Fruit fly (Drosophila melanogaster): ENCODE measurements around the gene flip.

Gene flip

DNA sequence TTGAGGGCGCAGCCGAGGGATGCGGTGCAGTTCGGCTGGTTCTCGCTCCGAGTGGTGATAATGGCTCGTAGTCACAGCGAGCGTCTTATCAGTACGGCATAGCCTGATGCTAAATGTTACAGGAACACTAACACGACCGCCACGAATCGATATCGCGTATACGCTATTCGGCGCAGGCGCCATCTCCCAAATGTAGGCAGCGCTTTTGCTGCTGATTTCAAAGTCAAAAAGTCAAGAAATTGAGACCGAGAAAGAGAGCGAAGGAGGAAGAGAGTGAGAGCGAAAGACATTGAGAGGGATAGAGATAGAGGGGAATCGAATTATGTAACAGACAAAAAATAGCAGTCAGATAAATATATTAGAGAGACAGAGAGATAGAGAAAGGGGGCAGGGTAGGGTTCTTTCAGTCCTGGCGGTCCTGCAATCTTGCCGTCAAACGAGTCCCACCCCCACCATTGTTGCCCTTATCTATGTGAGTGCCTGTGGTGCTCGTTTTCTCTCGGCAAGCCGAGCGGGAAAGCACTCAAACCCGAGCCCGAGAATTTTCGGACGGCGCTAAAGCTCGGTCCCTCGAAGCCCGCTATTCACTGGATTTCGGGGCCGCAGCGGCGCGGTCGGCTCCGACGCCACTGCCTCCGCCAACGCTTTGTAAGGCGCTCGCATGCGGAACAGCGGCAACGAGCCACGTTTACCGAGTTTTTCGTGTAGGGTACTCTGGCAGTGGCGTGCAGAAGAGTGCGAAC lies 3.6 kb upstream of the flip start:
- TF ChIP-seq CG8478 (optimal IDR thresholded peaks at IDR 0.05) (no peak), CTCF (optimal IDR thresholded peaks at IDR 0.05) (no peak)

DNA sequence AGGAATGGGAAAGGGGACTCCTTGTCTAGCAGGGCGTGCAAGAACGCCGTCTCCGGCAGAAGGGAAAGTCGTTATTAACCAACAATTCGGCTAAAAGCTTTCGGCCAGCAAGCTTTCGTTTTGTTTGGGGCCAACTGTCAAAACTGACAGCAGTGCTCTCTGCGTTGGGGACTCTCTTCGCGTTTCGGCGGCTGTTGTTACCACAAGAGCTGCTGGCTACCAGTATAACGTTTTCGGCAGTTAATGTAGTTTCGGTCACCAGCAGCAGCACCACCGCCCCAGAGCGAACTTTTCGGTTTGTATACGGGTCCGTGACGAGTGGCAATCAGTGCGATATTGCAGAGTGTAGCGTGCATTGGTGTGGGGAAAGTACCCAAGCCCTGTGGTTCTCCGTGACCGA lies 2.3 kb upstream of the flip start, which contains the start of gene cpx:
TSS of gene cpx (plus strand) at position 160 of the 400 bp plus-strand sequence.
- TF ChIP-seq CTCF (optimal IDR thresholded peaks at IDR 0.05) (no peak), CG8478 (optimal IDR thresholded peaks at IDR 0.05) (no peak)

DNA sequence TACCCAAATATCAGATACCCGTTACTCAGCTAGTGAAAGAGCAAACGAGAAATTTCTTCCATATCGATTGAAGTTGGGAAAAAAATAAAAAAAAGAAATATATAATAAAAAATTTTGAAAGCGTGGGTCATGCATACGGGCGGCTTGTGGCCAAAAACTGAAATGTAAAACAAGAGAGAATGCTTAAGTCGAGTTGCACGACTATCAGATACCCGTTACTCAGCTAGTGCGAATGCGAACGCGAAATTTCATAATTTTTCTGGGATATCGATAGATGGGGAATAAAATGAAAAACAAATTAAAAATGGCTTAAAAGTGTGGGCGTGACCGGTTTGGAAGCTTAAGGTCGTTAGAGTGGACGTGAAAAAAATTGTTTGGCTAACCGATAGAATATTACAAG lies 9.4 kb downstream of the flip start:
- TF ChIP-seq CG8478 (optimal IDR thresholded peaks at IDR 0.05) (no peak), CTCF (optimal IDR thresholded peaks at IDR 0.05) (no peak)

DNA sequence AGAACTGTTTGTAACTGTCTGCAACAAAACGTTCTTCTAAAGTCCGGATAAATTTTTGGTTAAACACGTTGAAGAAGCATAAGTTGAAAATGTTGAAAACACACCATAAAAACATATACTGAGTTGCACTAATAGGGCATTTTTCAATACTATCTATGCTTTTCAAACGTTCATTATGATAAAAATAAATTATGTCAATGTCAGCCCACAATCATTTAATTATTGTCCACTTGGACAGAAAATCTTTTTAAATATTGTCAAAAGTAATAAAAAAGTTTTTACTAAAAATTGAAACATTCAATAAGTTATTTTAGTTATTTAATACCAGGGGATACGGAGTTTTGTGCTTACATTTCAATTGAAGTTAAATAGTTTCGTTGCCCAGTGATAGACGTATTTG lies 11.3 kb downstream of the flip start, which contains the start of gene CG1092:
TSS of gene CG1092 (plus strand) at position 301 of the 400 bp plus-strand sequence.
- TF ChIP-seq CTCF (optimal IDR thresholded peaks at IDR 0.05) (no peak), CG8478 (optimal IDR thresholded peaks at IDR 0.05) (no peak)

DNA sequence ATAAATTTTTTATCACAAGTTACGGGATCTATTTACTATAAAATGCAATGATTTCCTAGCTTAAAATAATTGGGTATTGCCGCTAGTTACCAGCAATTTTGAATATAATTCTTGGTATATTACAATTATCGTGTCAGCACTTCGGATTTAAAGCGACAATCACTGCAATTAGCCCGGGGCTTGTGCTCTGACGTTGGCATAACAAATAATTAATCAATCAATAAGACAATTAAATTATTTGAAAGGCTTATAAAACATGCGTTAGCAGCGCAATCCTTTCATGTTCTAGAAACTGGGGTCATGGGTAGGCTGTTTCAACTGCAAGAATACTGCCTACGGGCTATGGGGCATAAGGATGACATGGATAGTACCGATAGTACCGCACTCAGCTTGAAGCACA lies 21.1 kb downstream of the flip start, which contains the start of gene Or82a:
TSS of gene Or82a (plus strand) at position 301 of the 400 bp plus-strand sequence.
- TF ChIP-seq CTCF (optimal IDR thresholded peaks at IDR 0.05) (no peak), CG8478 (optimal IDR thresholded peaks at IDR 0.05) (no peak)

DNA sequence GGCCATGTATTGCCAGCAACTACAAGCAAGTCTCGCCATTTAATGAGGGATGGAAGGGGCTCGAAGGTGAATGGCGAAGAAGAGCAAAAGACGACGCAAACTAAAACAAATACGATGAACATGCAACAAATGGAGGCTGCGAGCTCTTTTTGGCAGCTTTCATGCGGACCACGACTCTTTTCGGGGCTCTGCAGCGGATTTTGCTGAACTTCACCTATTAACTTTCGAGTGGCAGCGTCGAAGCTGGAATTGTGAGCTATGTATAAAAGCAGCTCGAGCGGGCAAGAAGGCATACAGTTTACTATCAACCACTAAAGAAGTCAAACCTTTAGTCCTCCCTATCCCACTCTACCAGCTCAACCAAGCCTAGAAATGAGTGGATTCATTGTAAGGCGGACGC lies 23.3 kb downstream of the flip start, which contains the start of gene TwdlV:
TSS of gene TwdlV (plus strand) at position 301 of the 400 bp plus-strand sequence.
- no peak for TF ChIP-seq CTCF (optimal IDR thresholded peaks at IDR 0.05)
- no peak for TF ChIP-seq CG8478 (optimal IDR thresholded peaks at IDR 0.05)

DNA sequence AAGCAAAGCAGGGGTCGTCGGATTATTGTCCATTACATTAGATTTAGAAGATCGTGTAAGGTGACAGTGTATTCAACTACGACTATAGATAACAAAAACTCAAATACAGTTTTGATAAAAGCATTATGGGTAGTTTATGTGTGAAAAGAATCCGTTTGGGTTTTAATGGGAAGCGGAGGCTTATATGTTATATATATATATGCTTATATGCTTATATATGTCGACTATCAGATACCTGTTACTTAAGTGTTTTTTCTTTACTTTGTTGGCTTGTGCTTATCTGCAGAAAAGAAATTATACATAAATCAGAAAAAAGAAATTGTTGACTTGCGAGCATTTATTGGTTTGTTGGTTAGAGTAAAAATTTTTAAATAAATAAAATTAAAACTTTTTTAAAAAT lies 24.8 kb downstream of the flip start, which contains the start of gene CG14644:
TSS of gene CG14644 (minus strand) at position 101 of the 400 bp plus-strand sequence.
- TF ChIP-seq CG8478 (optimal IDR thresholded peaks at IDR 0.05) (no peak), CTCF (optimal IDR thresholded peaks at IDR 0.05) (no peak)

DNA sequence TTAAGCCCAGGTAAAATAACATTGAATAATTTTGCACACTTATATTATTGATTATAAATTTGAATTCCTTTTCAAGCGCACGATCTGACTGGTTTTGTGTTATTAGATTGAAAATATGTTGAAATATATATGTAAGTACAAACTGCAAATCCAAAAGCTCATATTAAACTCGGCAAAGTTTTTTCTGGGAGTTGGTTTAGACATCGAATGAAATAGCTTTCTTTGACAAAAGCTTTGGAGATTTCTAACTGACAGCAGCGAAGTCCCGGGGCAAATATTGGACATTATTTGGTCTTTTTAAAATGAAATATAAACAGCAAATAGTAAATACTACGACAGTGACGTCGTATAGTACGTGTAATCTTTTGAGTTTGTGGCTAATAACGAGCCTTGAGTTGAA lies 26.5 kb downstream of the flip start, which contains the start of gene TwdlG:
TSS of gene TwdlG (minus strand) at position 101 of the 400 bp plus-strand sequence.
- TF ChIP-seq CG8478 (optimal IDR thresholded peaks at IDR 0.05) (no peak), CTCF (optimal IDR thresholded peaks at IDR 0.05) (no peak)

DNA sequence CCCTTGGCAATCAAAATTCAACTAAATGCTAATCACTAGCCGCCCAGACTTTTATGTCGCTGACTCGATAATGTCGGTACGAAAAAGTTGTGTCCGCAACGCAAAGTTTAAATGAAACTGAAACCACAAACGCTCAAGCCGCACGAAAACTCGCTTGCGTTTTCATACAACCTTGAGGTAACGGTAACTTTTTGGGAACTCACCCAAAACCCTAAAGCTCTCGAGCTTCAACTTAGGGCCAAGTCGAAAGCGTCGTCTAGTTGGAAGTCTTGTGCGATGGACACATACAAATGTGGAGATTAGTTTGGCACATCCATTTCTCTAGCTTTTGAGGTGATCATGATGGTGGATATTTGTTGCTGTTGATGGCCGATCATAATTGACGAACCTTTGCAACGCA lies 27.8 kb downstream of the flip start:
- no peak for TF ChIP-seq CG8478 (optimal IDR thresholded peaks at IDR 0.05)
- no peak for TF ChIP-seq CTCF (optimal IDR thresholded peaks at IDR 0.05)

DNA sequence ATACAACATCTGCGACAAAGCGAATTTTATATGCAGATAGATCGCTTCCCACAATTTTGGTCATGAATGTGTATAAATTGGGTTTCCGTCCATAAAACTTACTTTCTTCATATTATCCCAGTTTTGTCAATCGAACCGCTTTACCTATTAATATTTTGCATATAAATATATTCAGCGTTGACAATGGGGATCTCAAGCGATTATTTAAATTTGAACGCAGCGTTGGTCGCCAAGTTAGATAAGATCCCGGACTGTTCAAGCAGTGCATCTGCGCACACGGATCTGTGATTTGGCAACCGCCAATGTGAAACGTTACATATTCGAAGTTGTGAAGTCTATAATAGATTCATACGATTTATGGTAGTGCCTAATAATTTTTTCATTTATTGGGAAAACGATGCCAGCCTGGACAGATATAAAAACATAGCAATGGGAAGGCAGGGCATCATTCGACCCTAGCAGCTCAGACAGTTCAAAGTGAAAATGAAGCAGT lies 31.1 kb downstream of the flip start, which contains the start of gene TwdlF:
TSS of gene TwdlF (plus strand) at position 443 of the 493 bp plus-strand sequence.
- no peak for TF ChIP-seq CG8478 (optimal IDR thresholded peaks at IDR 0.05)
- TF ChIP-seq CTCF (optimal IDR thresholded peaks at IDR 0.05) = no peak

DNA sequence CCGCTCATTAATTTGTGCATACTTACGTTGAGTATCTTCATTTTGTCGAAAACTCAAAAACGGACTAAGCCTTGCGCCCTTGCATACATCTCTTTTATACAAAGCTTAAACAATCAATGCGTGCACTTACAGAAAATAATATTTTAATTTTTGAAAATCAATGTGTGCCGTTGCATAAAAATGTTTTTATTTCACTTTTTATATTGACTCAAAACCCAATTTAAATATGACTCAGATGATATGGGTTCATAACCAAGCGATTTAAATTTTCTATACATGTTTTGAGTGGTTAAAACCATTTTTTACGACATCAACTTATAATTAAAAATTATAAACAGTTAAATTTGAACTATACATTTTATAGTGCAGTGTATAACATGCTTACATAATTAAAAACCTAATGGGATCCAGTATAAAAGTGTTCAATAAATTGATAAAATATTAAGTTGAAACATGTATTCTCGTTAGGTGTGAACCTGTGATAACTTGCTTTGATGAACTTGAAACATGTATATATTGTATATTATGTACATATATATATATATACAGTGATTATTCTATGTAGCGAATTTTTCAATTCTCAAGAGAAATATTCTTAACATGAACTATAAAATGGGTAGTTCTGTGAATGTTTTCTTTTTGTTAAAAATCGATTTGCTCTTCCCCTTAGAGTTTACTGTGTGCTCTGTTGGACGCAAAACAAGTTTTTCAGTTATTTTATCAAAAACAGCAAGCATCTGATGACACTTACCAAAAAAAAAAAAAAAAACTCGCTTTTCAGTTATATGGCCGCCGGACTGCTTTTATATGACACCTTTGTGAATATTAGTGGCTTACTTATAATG lies 34.4 kb downstream of the flip start, which contains the start of gene CG34305:
TSS of gene CG34305 (minus strand) at position 51 of the 845 bp plus-strand sequence.
- TF ChIP-seq CTCF (optimal IDR thresholded peaks at IDR 0.05) (no peak), CG8478 (optimal IDR thresholded peaks at IDR 0.05) (no peak)

DNA sequence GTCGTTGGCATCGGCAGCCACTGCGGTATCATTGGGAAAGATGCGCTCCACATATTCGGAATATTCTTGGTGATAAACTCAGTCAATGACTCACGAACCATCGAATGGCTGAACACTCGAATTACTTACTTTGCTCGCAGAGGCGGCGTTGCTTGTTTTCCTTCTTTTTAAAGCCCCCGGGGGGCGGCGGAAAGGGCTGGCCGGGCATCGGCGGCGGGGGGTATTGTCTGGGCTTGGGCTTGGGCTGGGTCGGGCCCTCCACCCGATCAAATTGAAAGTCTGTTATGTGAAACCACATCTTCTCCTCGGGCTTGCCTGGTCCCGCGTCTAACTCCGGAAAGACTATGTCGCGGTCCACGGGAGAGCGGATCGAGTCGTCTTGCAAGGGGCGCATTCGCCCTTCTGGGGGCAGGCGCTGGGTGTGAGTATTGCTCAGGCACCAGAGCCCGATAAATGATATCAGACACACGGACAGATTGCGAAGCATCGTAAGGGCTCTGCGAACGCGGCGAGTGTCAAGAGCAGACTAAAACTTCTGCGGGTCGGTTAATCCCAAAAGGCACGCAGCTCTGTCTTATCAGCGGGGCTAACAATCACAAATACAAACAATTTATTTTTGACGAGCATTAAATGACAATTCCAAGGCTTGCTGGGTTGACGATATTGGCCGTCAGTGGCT lies 35.4 kb downstream of the flip start, which contains the start of gene CG14642:
TSS of gene CG14642 (minus strand) at position 509 of the 679 bp plus-strand sequence.
- TF ChIP-seq CTCF (optimal IDR thresholded peaks at IDR 0.05) (no peak), CG8478 (optimal IDR thresholded peaks at IDR 0.05) (no peak)

DNA sequence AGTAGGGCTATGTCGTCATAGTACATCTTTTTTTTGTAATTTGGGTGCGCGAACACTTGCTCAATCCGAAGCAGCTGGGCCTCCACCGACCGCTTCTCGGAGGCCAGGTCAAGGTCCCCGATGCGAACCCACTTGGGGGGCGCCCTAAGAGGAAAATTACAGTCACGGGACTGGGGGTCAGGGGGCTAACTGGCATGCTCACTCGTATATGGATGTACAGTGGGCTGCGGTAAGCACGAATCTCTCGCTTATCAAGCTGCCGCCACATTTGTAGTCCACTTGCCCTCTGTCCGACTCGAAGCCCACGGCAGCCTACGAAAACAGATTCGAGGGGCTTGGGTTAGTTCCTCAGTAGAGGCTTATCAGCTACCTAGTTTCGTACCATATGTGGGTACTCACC lies 36.0 kb downstream of the flip start:
- TF ChIP-seq CTCF (optimal IDR thresholded peaks at IDR 0.05) (no peak), CG8478 (optimal IDR thresholded peaks at IDR 0.05) (no peak)

DNA sequence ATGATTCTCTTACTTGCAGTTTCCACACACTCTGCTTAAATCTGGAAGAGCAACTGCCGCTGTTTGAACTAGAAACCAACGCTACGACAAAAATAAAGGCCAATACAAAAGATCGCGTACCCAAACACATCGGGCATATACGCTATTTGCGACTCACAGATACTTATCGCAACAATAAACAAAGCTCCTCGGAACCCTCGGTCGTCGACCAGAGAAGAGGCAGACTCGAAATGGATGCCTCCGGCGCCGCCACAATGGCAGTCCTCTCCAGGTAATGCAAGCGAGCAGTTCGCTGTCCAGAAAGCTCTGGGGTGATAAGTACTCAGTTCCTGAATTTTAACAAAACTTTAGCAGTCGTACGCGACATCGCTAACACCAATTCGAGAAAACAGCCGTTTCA lies 41.2 kb downstream of the flip start:
- TF ChIP-seq CG8478 (optimal IDR thresholded peaks at IDR 0.05) = no peak
- TF ChIP-seq CTCF (optimal IDR thresholded peaks at IDR 0.05) = no peak
